Worm (Caenorhabditis elegans): ENCODE data around the gene Y73C8C.10.

ce11 chrV:3138488-3138887, 10.9 kb upstream of the Y73C8C.10 start, which contains the start of the genes irld-3 and F02C9.1:
- TF ChIP-seq elt-2 (tag; optimal IDR thresholded peaks at IDR 0.05) (no peak), sptf-1 (tag; optimal IDR thresholded peaks at IDR 0.05) (no peak), lin-13 (GFP tag; optimal IDR thresholded peaks at IDR 0.05) (no peak)
